Worm (Caenorhabditis elegans) whole organism, L2 larva: ENCODE data around the gene nfi-1.

ENCODE experiments used
- C34F6.9 ChIP-seq: fragments of 150-350 bp; optimal IDR thresholded peaks from 2 replicates; lab custom pipeline; 2014; ENCODE audit warnings: missing biosample characterization, missing genetic modification characterization
- F13H6.1 ChIP-seq: sonication (generic microtip); optimal IDR thresholded peaks from 2 replicates; lab custom pipeline; 2016; ENCODE audit warnings: missing genetic modification characterization, missing compliant biosample characterization
- ZK546.5 ChIP-seq: sonication (generic microtip); optimal IDR thresholded peaks from 2 replicates; lab custom pipeline; 2017; ENCODE audit warnings: missing biosample characterization, missing genetic modification characterization
- alr-1 ChIP-seq: fragments of 150-350 bp; optimal IDR thresholded peaks from 2 replicates; lab custom pipeline; 2014; ENCODE audit warnings: missing biosample characterization, missing genetic modification characterization
- aly-2 ChIP-seq: fragments of 150-350 bp; optimal IDR thresholded peaks from 2 replicates; lab custom pipeline; 2014; ENCODE audit warnings: missing biosample characterization, missing genetic modification characterization
- ama-1 ChIP-seq: fragments of 150-350 bp; optimal IDR thresholded peaks from 2 replicates; lab custom pipeline; 2018; ENCODE audit warnings: inconsistent platforms
- ceh-16 ChIP-seq: fragments of 150-350 bp; optimal IDR thresholded peaks from 2 replicates; lab custom pipeline; 2014; ENCODE audit warnings: missing biosample characterization, missing genetic modification characterization
- ceh-82 ChIP-seq: fragments of 150-350 bp; optimal IDR thresholded peaks from 2 replicates; lab custom pipeline; 2014; ENCODE audit warnings: missing biosample characterization, missing genetic modification characterization
- crh-2 ChIP-seq: sonication (generic microtip); optimal IDR thresholded peaks from 2 replicates; lab custom pipeline; 2017; ENCODE audit warnings: missing biosample characterization, missing genetic modification characterization
- dmd-4 ChIP-seq: sonication (generic microtip); optimal IDR thresholded peaks from 2 replicates; lab custom pipeline; 2017; ENCODE audit warnings: missing biosample characterization, missing genetic modification characterization
- egl-27 ChIP-seq: sonication (generic microtip); optimal IDR thresholded peaks from 3 replicates; lab custom pipeline; 2017; ENCODE audit warnings: missing biosample characterization, missing genetic modification reagents, missing genetic modification characterization
- fos-1 ChIP-seq: fragments of 150-350 bp; optimal IDR thresholded peaks from 2 replicates; lab custom pipeline; 2014; ENCODE audit warnings: missing biosample characterization, missing genetic modification characterization
- gmeb-1 ChIP-seq: fragments of 150-350 bp; optimal IDR thresholded peaks from 2 replicates; lab custom pipeline; 2014; ENCODE audit warnings: missing biosample characterization, missing genetic modification characterization
- lin-11 ChIP-seq: fragments of 150-350 bp; sonication (generic microtip); optimal IDR thresholded peaks from 2 replicates; lab custom pipeline; 2014; ENCODE audit warnings: missing biosample characterization, missing genetic modification characterization, inconsistent platforms, mixed read lengths
- lin-13 ChIP-seq: fragments of 150-350 bp; optimal IDR thresholded peaks from 2 replicates; lab custom pipeline; 2014; ENCODE audit warnings: missing biosample characterization, missing genetic modification reagents, missing genetic modification characterization
- lin-39 ChIP-seq: fragments of 150-350 bp; optimal IDR thresholded peaks from 2 replicates; lab custom pipeline; 2014; ENCODE audit warnings: missing biosample characterization, missing genetic modification reagents, missing genetic modification characterization
- lsy-2 ChIP-seq, 2 experiments: fragments of 150-350 bp in 1 of 2; sonication (generic microtip) in 1 of 2; optimal IDR thresholded peaks; 2 replicates each; lab custom pipeline; 2014 to 2017; ENCODE audit warnings: missing biosample characterization in 2 of 2, missing genetic modification characterization in 2 of 2
- mab-5 ChIP-seq: fragments of 150-350 bp; optimal IDR thresholded peaks from 2 replicates; lab custom pipeline; 2014; ENCODE audit warnings: missing biosample characterization, missing genetic modification characterization
- mbf-1 ChIP-seq: sonication (generic microtip); optimal IDR thresholded peaks from 2 replicates; lab custom pipeline; 2017; ENCODE audit warnings: missing biosample characterization, missing genetic modification characterization
- mdl-1 ChIP-seq, 2 experiments: fragments of 150-350 bp in 1 of 2; sonication (generic microtip) in 1 of 2; optimal IDR thresholded peaks; 2 replicates each; lab custom pipeline; 2017; ENCODE audit warnings: missing biosample characterization in 2 of 2, missing genetic modification characterization in 2 of 2
- nhr-11 ChIP-seq: fragments of 150-350 bp; optimal IDR thresholded peaks from 2 replicates; lab custom pipeline; 2014; ENCODE audit warnings: missing biosample characterization, missing genetic modification characterization
- nhr-12 ChIP-seq: fragments of 150-350 bp; optimal IDR thresholded peaks from 2 replicates; lab custom pipeline; 2014; ENCODE audit warnings: missing biosample characterization, missing genetic modification characterization
- nhr-129 ChIP-seq: fragments of 150-350 bp; optimal IDR thresholded peaks from 2 replicates; lab custom pipeline; 2014; ENCODE audit warnings: missing biosample characterization, missing genetic modification characterization
- nhr-23 ChIP-seq: fragments of 150-350 bp; optimal IDR thresholded peaks from 2 replicates; lab custom pipeline; 2014; ENCODE audit warnings: missing biosample characterization, missing genetic modification reagents, missing genetic modification characterization
- nhr-237 ChIP-seq: fragments of 150-350 bp; optimal IDR thresholded peaks from 2 replicates; lab custom pipeline; 2014; ENCODE audit warnings: missing biosample characterization, missing genetic modification characterization
- nhr-25 ChIP-seq: fragments of 150-350 bp; sonication (generic microtip); optimal IDR thresholded peaks from 3 replicates; lab custom pipeline; 2014; ENCODE audit warnings: missing biosample characterization, missing genetic modification characterization
- nhr-77 ChIP-seq: fragments of 150-350 bp; optimal IDR thresholded peaks from 2 replicates; lab custom pipeline; 2014; ENCODE audit warnings: missing biosample characterization, missing genetic modification characterization
- peb-1 ChIP-seq: fragments of 150-350 bp; optimal IDR thresholded peaks from 2 replicates; lab custom pipeline; 2014; ENCODE audit warnings: missing biosample characterization, missing genetic modification characterization
- sem-4 ChIP-seq: fragments of 150-350 bp; optimal IDR thresholded peaks from 2 replicates; lab custom pipeline; 2014; ENCODE audit warnings: missing biosample characterization, missing genetic modification reagents, missing genetic modification characterization
- skn-1 ChIP-seq: sonication (generic microtip); optimal IDR thresholded peaks from 2 replicates; lab custom pipeline; 2017; ENCODE audit warnings: missing biosample characterization, missing genetic modification characterization
- sma-3 ChIP-seq: sonication (generic microtip); optimal IDR thresholded peaks from 2 replicates; lab custom pipeline; 2016; ENCODE audit warnings: missing genetic modification reagents, missing genetic modification characterization, missing compliant biosample characterization
- snpc-4 ChIP-seq: fragments of 150-350 bp; optimal IDR thresholded peaks from 2 replicates; lab custom pipeline; 2014; ENCODE audit warnings: missing biosample characterization, missing genetic modification characterization
- unc-39 ChIP-seq: fragments of 150-350 bp; optimal IDR thresholded peaks from 2 replicates; lab custom pipeline; 2014; ENCODE audit warnings: missing biosample characterization, missing genetic modification characterization
- unc-55 ChIP-seq: fragments of 150-350 bp; sonication (generic microtip); optimal IDR thresholded peaks from 3 replicates; lab custom pipeline; 2014; ENCODE audit warnings: missing biosample characterization, missing genetic modification reagents, missing genetic modification characterization
- zag-1 ChIP-seq: fragments of 150-350 bp; optimal IDR thresholded peaks from 2 replicates; lab custom pipeline; 2014; ENCODE audit warnings: missing biosample characterization, missing genetic modification characterization
- ztf-1 ChIP-seq: fragments of 200-800 bp; sonication (Bioruptor generic); conservative IDR thresholded peaks from 2 replicates; pipeline ENCODE4 v1.3.6; 2022; ENCODE audit warnings: missing genetic modification characterization, missing compliant biosample characterization
- ztf-11 ChIP-seq: sonication (generic microtip); optimal IDR thresholded peaks from 2 replicates; lab custom pipeline; 2017; ENCODE audit warnings: missing biosample characterization, missing genetic modification characterization
- ztf-4 ChIP-seq: fragments of 150-350 bp; optimal IDR thresholded peaks from 2 replicates; lab custom pipeline; 2014; ENCODE audit warnings: missing biosample characterization, missing genetic modification characterization

Gene nfi-1

DNA sequence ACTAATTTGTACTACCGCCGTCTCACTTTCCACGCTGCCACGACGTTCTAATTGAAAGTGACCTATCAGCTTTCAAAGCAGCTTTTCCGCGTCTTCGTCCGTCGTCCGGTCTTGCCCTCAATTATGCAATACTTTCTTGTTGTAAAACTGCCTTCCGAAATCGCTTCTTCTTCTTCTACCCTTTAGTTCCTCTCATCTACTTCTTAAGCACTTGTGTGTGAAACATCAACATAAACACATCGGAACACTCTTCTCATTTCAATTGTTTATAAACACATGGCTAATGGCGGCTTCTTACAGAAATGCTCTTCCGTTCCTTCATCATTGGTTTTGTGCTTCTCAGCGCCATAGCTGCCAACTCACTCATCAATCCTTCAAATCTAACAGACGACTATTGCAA lies 32.3 kb downstream of the nfi-1 start, which contains the start of gene F35D2.3:
Gene F35D2.3 (plus strand): TSS at position 301 of the 400 bp plus-strand sequence.
- no peak for TF ChIP-seq zag-1 (tag; lab: Kevin White, UChicago)
- TF ChIP-seq nhr-237: no peak
- TF ChIP-seq dmd-4: no peak
- no peak for TF ChIP-seq lin-39
- no peak for TF ChIP-seq lin-11 (tag; lab: Kevin White, UChicago)
- no peak for TF ChIP-seq C34F6.9 (tag; lab: Kevin White, UChicago)

DNA sequence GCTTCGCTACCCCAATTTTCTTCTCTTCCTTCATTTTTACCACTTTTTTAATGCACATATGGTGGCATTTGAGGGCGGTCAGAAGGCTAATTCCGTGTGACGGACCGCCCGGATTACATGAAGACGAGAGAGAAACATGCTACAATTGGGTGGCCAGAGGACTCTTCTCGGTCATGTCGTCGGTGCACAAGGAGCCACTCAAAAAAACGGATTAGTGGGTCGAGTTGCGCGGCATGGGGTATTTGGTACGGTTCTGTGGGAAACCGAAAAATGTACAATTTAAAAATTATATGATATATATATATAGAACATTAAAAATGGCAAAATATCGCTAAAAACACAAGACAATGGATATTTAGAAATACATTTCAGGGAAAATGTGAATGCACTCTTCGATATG lies 32.8 kb downstream of the nfi-1 start:
- no peak for TF ChIP-seq nhr-23 (tag; lab: Kevin White, UChicago)
- no peak for TF ChIP-seq ama-1 (lab: Kevin White, UChicago)
- no peak for TF ChIP-seq ZK546.5 (tag; lab: Kevin White, UChicago)
- no peak for TF ChIP-seq lin-11 (tag; lab: Kevin White, UChicago)
- TF ChIP-seq ceh-82: no peak
- TF ChIP-seq sma-3 (GFP tag; lab: Kevin White, UChicago): no peak
- TF ChIP-seq crh-2 (tag; lab: Kevin White, UChicago): no peak
- no peak for TF ChIP-seq C34F6.9 (tag; lab: Kevin White, UChicago)
- no peak for TF ChIP-seq ztf-4 (tag; lab: Kevin White, UChicago)
- no peak for TF ChIP-seq mab-5
- TF ChIP-seq egl-27 (tag; lab: Kevin White, UChicago): no peak
- no peak for TF ChIP-seq nhr-12 (tag; lab: Kevin White, UChicago)
- no peak for TF ChIP-seq nhr-77 (tag; lab: Kevin White, UChicago)
- no peak for TF ChIP-seq nhr-25 (tag; lab: Kevin White, UChicago)
- no peak for TF ChIP-seq snpc-4 (tag; lab: Kevin White, UChicago)
- no peak for TF ChIP-seq ztf-1 (GFP tag; lab: Robert Waterston, UW)
- no peak for TF ChIP-seq mdl-1 (tag; optimal IDR thresholded peaks at IDR 0.05; lab: Kevin White, UChicago)
- no peak for TF ChIP-seq nhr-237
- TF ChIP-seq aly-2: no peak
- TF ChIP-seq nhr-11: no peak

DNA sequence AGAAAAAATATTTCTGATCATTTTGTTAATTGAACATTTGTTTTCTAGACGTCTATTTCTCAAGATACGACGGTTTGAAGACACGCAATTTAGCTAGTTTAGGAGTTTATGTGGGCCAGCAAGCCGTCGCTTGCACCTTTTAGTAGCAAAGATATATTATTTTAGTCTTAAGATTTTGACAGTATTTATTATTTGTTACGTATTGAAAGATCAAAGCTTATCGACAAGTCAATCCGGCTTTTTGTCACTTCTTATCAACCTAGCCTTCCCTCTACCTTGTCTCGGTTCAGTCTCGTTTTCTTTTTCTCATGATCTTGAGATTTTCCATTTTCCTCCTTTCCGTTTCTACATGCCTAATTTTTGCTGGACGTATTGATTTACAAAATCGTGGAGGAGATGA lies 36.2 kb downstream of the nfi-1 start, which contains the start of gene F35D2.2:
Gene F35D2.2 (plus strand): TSS at position 301 of the 400 bp plus-strand sequence.
- no peak for TF ChIP-seq nhr-23 (tag; lab: Kevin White, UChicago)
- TF ChIP-seq alr-1 (tag; lab: Kevin White, UChicago): no peak
- TF ChIP-seq skn-1: no peak
- TF ChIP-seq unc-55 (GFP tag; lab: Kevin White, UChicago): no peak
- no peak for TF ChIP-seq ztf-11 (tag; lab: Kevin White, UChicago)
- TF ChIP-seq F13H6.1 (tag; lab: Kevin White, UChicago): no peak
- no peak for TF ChIP-seq nhr-237
- no peak for TF ChIP-seq lin-39
- TF ChIP-seq lsy-2 (tag; optimal IDR thresholded peaks at IDR 0.05; lab: Kevin White, UChicago): no peak
- TF ChIP-seq nhr-77 (tag; lab: Kevin White, UChicago): no peak
- TF ChIP-seq nhr-25 (tag; lab: Kevin White, UChicago): no peak
- no peak for TF ChIP-seq mab-5
- no peak for TF ChIP-seq egl-27 (tag; lab: Kevin White, UChicago)
- no peak for TF ChIP-seq ztf-1 (GFP tag; lab: Robert Waterston, UW)
- TF ChIP-seq lin-13: no peak
- no peak for TF ChIP-seq unc-39
- no peak for TF ChIP-seq gmeb-1 (tag; lab: Kevin White, UChicago)
- no peak for TF ChIP-seq ceh-16 (tag; lab: Kevin White, UChicago)
- no peak for TF ChIP-seq peb-1
- TF ChIP-seq mbf-1 (tag; lab: Kevin White, UChicago): no peak

DNA sequence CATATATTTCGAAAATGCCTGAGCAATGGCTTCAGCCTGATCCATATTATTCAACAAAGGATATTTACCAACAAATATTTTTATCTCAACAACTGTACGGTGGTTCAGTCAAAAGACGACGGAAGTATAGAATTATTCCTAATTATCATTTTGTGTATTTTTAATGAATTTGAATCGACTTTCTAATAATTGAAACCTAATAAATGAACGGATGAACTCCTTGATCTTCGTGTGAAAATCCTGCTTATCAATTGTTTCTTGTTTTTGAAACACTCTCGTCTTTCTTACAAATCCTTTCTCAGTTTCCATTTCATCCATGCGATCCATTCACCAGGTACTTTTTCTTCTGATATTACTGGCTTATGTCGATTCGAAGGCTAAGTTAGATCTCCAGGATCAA lies 37.6 kb downstream of the nfi-1 start, which contains the start of gene F35D2.1:
Gene F35D2.1 (plus strand): TSS at position 301 of the 400 bp plus-strand sequence.
- no peak for TF ChIP-seq snpc-4 (tag; lab: Kevin White, UChicago)
- TF ChIP-seq zag-1 (tag; lab: Kevin White, UChicago): no peak
- TF ChIP-seq fos-1: no peak
- no peak for TF ChIP-seq ztf-11 (tag; lab: Kevin White, UChicago)
- TF ChIP-seq, all 48 proteins: peak for 0

DNA sequence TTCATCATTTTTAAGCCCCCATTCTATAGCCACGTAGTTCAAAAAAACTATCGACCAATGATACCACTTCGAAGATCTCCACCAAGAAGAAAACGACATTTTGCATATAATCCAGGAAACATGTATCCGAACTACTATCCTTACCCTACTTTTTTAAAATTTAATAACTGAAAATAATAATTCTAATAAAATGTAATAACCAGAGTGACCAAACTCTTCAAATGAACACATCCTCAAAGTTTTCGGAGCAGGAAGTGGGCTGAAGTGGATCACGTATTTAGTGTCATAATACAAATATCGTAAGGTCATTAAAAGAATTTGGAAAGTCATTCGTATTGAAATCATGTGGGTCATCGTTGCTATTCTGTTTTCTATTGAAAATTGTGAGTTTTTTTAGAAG lies 39.4 kb downstream of the nfi-1 start, which contains the start of gene F35D2.6:
Gene F35D2.6 (plus strand): TSS at position 301 of the 400 bp plus-strand sequence.
- no peak for TF ChIP-seq unc-39
- no peak for TF ChIP-seq sem-4 (tag; lab: Kevin White, UChicago)
- TF ChIP-seq ztf-4 (tag; lab: Kevin White, UChicago): no peak
- no peak for TF ChIP-seq nhr-129 (tag; lab: Kevin White, UChicago)
- TF ChIP-seq gmeb-1 (tag; lab: Kevin White, UChicago): no peak
- no peak for TF ChIP-seq nhr-11
